Fruit fly (Drosophila melanogaster): Measurements from ENCODE around the gene ClpX.

Gene ClpX

dm6 chr3R:19935777-19936125 is 32.3 kb upstream of the ClpX start:
- TF ChIP-seq CG7368 (GFP tag; optimal IDR thresholded peaks at IDR 0.05): no peak
- no peak for TF ChIP-seq CG10669 (GFP tag; optimal IDR thresholded peaks at IDR 0.05)
- no peak for TF ChIP-seq Eip75B (GFP tag; optimal IDR thresholded peaks at IDR 0.05)

- no peak for TF ChIP-seq vri (GFP tag; optimal IDR thresholded peaks at IDR 0.05)
- no peak for TF ChIP-seq dsx (GFP tag; optimal IDR thresholded peaks at IDR 0.05; ENCODE audit: poor library complexity, severe bottlenecking)
- no peak for TF ChIP-seq Blimp-1 (GFP tag; optimal IDR thresholded peaks at IDR 0.05)
- no peak for TF ChIP-seq Sox15 (GFP tag; optimal IDR thresholded peaks at IDR 0.05)
- no peak for TF ChIP-seq Eip78C (GFP tag)
- no peak for TF ChIP-seq Eip93F (GFP tag; optimal IDR thresholded peaks at IDR 0.05)
- TF ChIP-seq CG11902 (GFP tag; optimal IDR thresholded peaks at IDR 0.05): no peak
- TF ChIP-seq esn (GFP tag; optimal IDR thresholded peaks at IDR 0.05): no peak
Measured at dm6 chr3R:19934840-19935776, 31.6 kb upstream of the ClpX start, which contains the start of gene mira. mira (minus strand) TSS chr3R:19935120.

dm6 chr3R:19932169-19932568 is 28.7 kb upstream of the ClpX start:
- TF ChIP-seq CG16779 (tag; optimal IDR thresholded peaks at IDR 0.05): no peak
- TF ChIP-seq CG10669 (GFP tag; optimal IDR thresholded peaks at IDR 0.05): no peak
- TF ChIP-seq CG6792 (GFP tag; optimal IDR thresholded peaks at IDR 0.05): no peak
- no peak for TF ChIP-seq CG8119 (GFP tag; IDR thresholded peaks at IDR 0.05)
- no peak for TF ChIP-seq Ets21C (GFP tag; optimal IDR thresholded peaks at IDR 0.05)
- no peak for TF ChIP-seq Sox15 (GFP tag; optimal IDR thresholded peaks at IDR 0.05)
- TF ChIP-seq net (GFP tag; optimal IDR thresholded peaks at IDR 0.05): no peak

- TF ChIP-seq dsx (GFP tag; optimal IDR thresholded peaks at IDR 0.05; ENCODE audit: poor library complexity, severe bottlenecking): no peak
Measured at dm6 chr3R:19930913-19931706, 27.6 kb upstream of the ClpX start.

- TF ChIP-seq CG6276 (GFP tag; optimal IDR thresholded peaks at IDR 0.05): no peak
- no peak for TF ChIP-seq CG7368 (GFP tag; optimal IDR thresholded peaks at IDR 0.05)
Measured at dm6 chr3R:19928544-19928943, 25.1 kb upstream of the ClpX start, which contains the start of gene CG4459. CG4459 (minus strand) TSS chr3R:19928644.

dm6 chr3R:19925271-19925670 is 21.8 kb upstream of the ClpX start, which contains the start of gene CG4462:
CG4462 (minus strand) TSS chr3R:19925371.
- TF ChIP-seq Eip78C (GFP tag) (no peak), Gug (GFP tag; IDR thresholded peaks at IDR 0.05) (no peak), CG31627 (GFP tag; optimal IDR thresholded peaks at IDR 0.05) (no peak), CG3919 (GFP tag; optimal IDR thresholded peaks at IDR 0.05) (no peak), CG3032 (tag; optimal IDR thresholded peaks at IDR 0.05) (no peak), CG32006 (GFP tag; optimal IDR thresholded peaks at IDR 0.05) (no peak), Met (GFP tag; optimal IDR thresholded peaks at IDR 0.05) (no peak), fd59A (GFP tag; optimal IDR thresholded peaks at IDR 0.05) (no peak), lz (GFP tag; optimal IDR thresholded peaks at IDR 0.05) (no peak), CG6808 (GFP tag; optimal IDR thresholded peaks at IDR 0.05) (no peak), dac (GFP tag; optimal IDR thresholded peaks at IDR 0.05) (no peak), CG8632 (GFP tag; optimal IDR thresholded peaks at IDR 0.05) (no peak), Blimp-1 (GFP tag; optimal IDR thresholded peaks at IDR 0.05) (no peak)

Measured in whole organism, prepupa.